Worm (Caenorhabditis elegans) whole organism, L2 larva: Measurements from ENCODE around the gene cyc-2.1.

Experiments
- F13H6.1 ChIP-seq: sonication (generic microtip); optimal IDR thresholded peaks from 2 replicates; lab custom pipeline; 2016; ENCODE audit warnings: missing genetic modification characterization, missing compliant biosample characterization
- Y55F3AM.14 ChIP-seq: fragments of 200-800 bp; sonication (Bioruptor generic); optimal IDR thresholded peaks from 2 replicates; lab custom pipeline; 2018; ENCODE audit warnings: mild to moderate bottlenecking, missing genetic modification characterization, missing compliant biosample characterization
- ama-1 ChIP-seq: fragments of 150-350 bp; optimal IDR thresholded peaks from 2 replicates; lab custom pipeline; 2018; ENCODE audit warnings: inconsistent platforms
- ceh-16 ChIP-seq: fragments of 150-350 bp; optimal IDR thresholded peaks from 2 replicates; lab custom pipeline; 2014; ENCODE audit warnings: missing biosample characterization, missing genetic modification characterization
- fos-1 ChIP-seq: fragments of 150-350 bp; optimal IDR thresholded peaks from 2 replicates; lab custom pipeline; 2014; ENCODE audit warnings: missing biosample characterization, missing genetic modification characterization
- lin-13 ChIP-seq: fragments of 150-350 bp; optimal IDR thresholded peaks from 2 replicates; lab custom pipeline; 2014; ENCODE audit warnings: missing biosample characterization, missing genetic modification reagents, missing genetic modification characterization
- lin-39 ChIP-seq: fragments of 150-350 bp; optimal IDR thresholded peaks from 2 replicates; lab custom pipeline; 2014; ENCODE audit warnings: missing biosample characterization, missing genetic modification reagents, missing genetic modification characterization
- mdl-1 ChIP-seq, 2 experiments: fragments of 150-350 bp in 1 of 2; sonication (generic microtip) in 1 of 2; optimal IDR thresholded peaks; 2 replicates each; lab custom pipeline; 2017; ENCODE audit warnings: missing biosample characterization in 2 of 2, missing genetic modification characterization in 2 of 2
- nhr-77 ChIP-seq: fragments of 150-350 bp; optimal IDR thresholded peaks from 2 replicates; lab custom pipeline; 2014; ENCODE audit warnings: missing biosample characterization, missing genetic modification characterization
- skn-1 ChIP-seq: sonication (generic microtip); optimal IDR thresholded peaks from 2 replicates; lab custom pipeline; 2017; ENCODE audit warnings: missing biosample characterization, missing genetic modification characterization
- snpc-4 ChIP-seq: fragments of 150-350 bp; optimal IDR thresholded peaks from 2 replicates; lab custom pipeline; 2014; ENCODE audit warnings: missing biosample characterization, missing genetic modification characterization
- unc-55 ChIP-seq: fragments of 150-350 bp; sonication (generic microtip); optimal IDR thresholded peaks from 3 replicates; lab custom pipeline; 2014; ENCODE audit warnings: missing biosample characterization, missing genetic modification reagents, missing genetic modification characterization
- unc-62 ChIP-seq: fragments of 150-350 bp; optimal IDR thresholded peaks from 2 replicates; lab custom pipeline; 2014; ENCODE audit warnings: missing biosample characterization, missing genetic modification reagents, missing genetic modification characterization
- ztf-4 ChIP-seq: fragments of 150-350 bp; optimal IDR thresholded peaks from 2 replicates; lab custom pipeline; 2014; ENCODE audit warnings: missing biosample characterization, missing genetic modification characterization

- TF ChIP-seq lin-13 = no peak
- no peak for TF ChIP-seq fos-1 (tag; lab: Kevin White, UChicago)
- TF ChIP-seq ztf-4 (tag; lab: Kevin White, UChicago) = no peak
- TF ChIP-seq nhr-77 = no peak
- TF ChIP-seq lin-39 (tag; lab: Kevin White, UChicago) = no peak
- no peak for TF ChIP-seq Y55F3AM.14 (GFP tag; lab: Kevin White, UChicago)
- no peak for TF ChIP-seq unc-62
- no peak for TF ChIP-seq ama-1 (lab: Kevin White, UChicago)
- no peak for TF ChIP-seq ceh-16 (tag; lab: Kevin White, UChicago)
- no peak for TF ChIP-seq skn-1
- TF ChIP-seq mdl-1 (tag; optimal IDR thresholded peaks at IDR 0.05; lab: Kevin White, UChicago) = no peak
- no peak for TF ChIP-seq snpc-4 (tag; lab: Kevin White, UChicago)
- no peak for TF ChIP-seq F13H6.1 (tag; lab: Kevin White, UChicago)
- no peak for TF ChIP-seq unc-55
These were observed 46.3 kb upstream of the cyc-2.1 start for ce11 chrIV:4795111-4795510.
